Fruit fly (Drosophila melanogaster): Measurements from ENCODE around the gene nonA-l.

The nonA-l gene

dm6 chr3R:16655494-16656493 lies 15.8 kb downstream of the nonA-l start, which contains the start of gene modSP (continued):
- TF ChIP-seq ken (GFP tag; IDR thresholded peaks at IDR 0.05) (no peak), Atf6 (GFP tag; IDR thresholded peaks at IDR 0.05) (peak; percentile 15), H2.0 (GFP tag; IDR thresholded peaks at IDR 0.05) (no peak), Antp (GFP tag; optimal IDR thresholded peaks at IDR 0.05) (peak; percentile 48), zen2 (GFP tag; IDR thresholded peaks at IDR 0.05; ENCODE audit: partially characterized antibody) (no peak; the same call in 2 of the 3 replicates), CG13296 (GFP tag; optimal IDR thresholded peaks at IDR 0.05) (no peak), CG15514 (GFP tag; optimal IDR thresholded peaks at IDR 0.05) (peak; percentile 50), YL-1 (GFP tag; optimal IDR thresholded peaks at IDR 0.05) (no peak), Usf (GFP tag; optimal IDR thresholded peaks at IDR 0.05) (no peak), salm (tag; optimal IDR thresholded peaks at IDR 0.05) (no peak), shn (GFP tag; optimal IDR thresholded peaks at IDR 0.05) (no peak), toy (GFP tag; IDR thresholded peaks at IDR 0.05) (no peak), hb (GFP tag; IDR thresholded peaks at IDR 0.05; ENCODE audit: partially characterized antibody) (peak; percentile 69), Ets65A (GFP tag) (peak; percentile 96), kay (GFP tag; optimal IDR thresholded peaks at IDR 0.05) (peak; percentile 33), CG14014 (GFP tag; IDR thresholded peaks at IDR 0.05) (no peak), TFAM (GFP tag; optimal IDR thresholded peaks at IDR 0.05) (no peak), CG14965 (GFP tag; optimal IDR thresholded peaks at IDR 0.05; ENCODE audit: borderline replicate concordance) (no peak), CG12391 (tag; optimal IDR thresholded peaks at IDR 0.05) (peak; percentile 50), NFAT (GFP tag; IDR thresholded peaks at IDR 0.05) (0 out of 2 replicates have a peak, but pooled peaks have one; percentile 32), tin (GFP tag; optimal IDR thresholded peaks at IDR 0.05) (peak; percentile 18), CG6272 (GFP tag; IDR thresholded peaks at IDR 0.05) (no peak), Myb (GFP tag; optimal IDR thresholded peaks at IDR 0.05) (peak; percentile 40), CG13624 (GFP tag; optimal IDR thresholded peaks at IDR 0.05) (peak; percentile 36), CG16813 (GFP tag; IDR thresholded peaks at IDR 0.05; ENCODE audit: partially characterized antibody) (peak; percentile 78), Blimp-1 (GFP tag; optimal IDR thresholded peaks at IDR 0.05) (no peak), nmo (GFP tag; optimal IDR thresholded peaks at IDR 0.05) (peak; percentile 0), CG9215 (GFP tag; IDR thresholded peaks at IDR 0.05) (no peak), CG12155 (GFP tag; optimal IDR thresholded peaks at IDR 0.05) (no peak), Ptx1 (GFP tag; IDR thresholded peaks at IDR 0.05) (peak; percentile 45; the same call in 1 of the 2 replicates), Scr (GFP tag; IDR thresholded peaks at IDR 0.05; ENCODE audit: partially characterized antibody) (peak; percentile 74), Gug (GFP tag; IDR thresholded peaks at IDR 0.05) (peak; percentile 37; the same call in 1 of the 4 replicates), CG2116 (GFP tag; optimal IDR thresholded peaks at IDR 0.05) (peak; percentile 42), hbn (GFP tag; IDR thresholded peaks at IDR 0.05; ENCODE audit: partially characterized antibody) (peak; percentile 49), ac (GFP tag; optimal IDR thresholded peaks at IDR 0.05) (no peak), sob (GFP tag; IDR thresholded peaks at IDR 0.05) (peak; percentile 41; the same call in 1 of the 2 replicates), CG10274 (GFP tag; optimal IDR thresholded peaks at IDR 0.05) (peak; percentile 82), ttk (GFP tag; IDR thresholded peaks at IDR 0.05) (no peak; the same call in 1 of the 2 replicates), CG6689 (GFP tag; IDR thresholded peaks at IDR 0.05) (no peak; the same call in 1 of the 2 replicates), CG13123 (GFP tag; optimal IDR thresholded peaks at IDR 0.05) (no peak), CG17568 (GFP tag; optimal IDR thresholded peaks at IDR 0.05) (no peak), Oli (tag; optimal IDR thresholded peaks at IDR 0.05) (peak; percentile 14), CG15696 (tag; optimal IDR thresholded peaks at IDR 0.05) (peak; percentile 14), CG2678 (tag; optimal IDR thresholded peaks at IDR 0.05) (no peak), Bdp1 (GFP tag; optimal IDR thresholded peaks at IDR 0.05) (no peak), CG8089 (GFP tag; optimal IDR thresholded peaks at IDR 0.05) (no peak), B-H2 (GFP tag; optimal IDR thresholded peaks at IDR 0.05) (no peak), pita (GFP tag; optimal IDR thresholded peaks at IDR 0.05) (peak; percentile 83)

All from whole organism, embryonic.